Worm (Caenorhabditis elegans) whole organism, L4/young adult: ENCODE data around the gene B0462.4.

Experiments
- dao-5 ChIP-seq: sonication (generic microtip); optimal IDR thresholded peaks from 2 replicates; lab custom pipeline; 2016; ENCODE audit warnings: missing genotype, missing genetic modification characterization, moderate library complexity, missing compliant biosample characterization
- him-1 ChIP-seq: sonication (generic microtip); optimal IDR thresholded peaks from 2 replicates; lab custom pipeline; 2016; ENCODE audit warnings: missing genotype, missing genetic modification reagents, missing genetic modification characterization, missing compliant biosample characterization

- no peak for TF ChIP-seq him-1 (tag; lab: Kevin White, UChicago)
- no peak for TF ChIP-seq dao-5
Observed at ce11 chrV:18290642-18291041, 40.3 kb downstream of the B0462.4 start, which contains the start of gene Y51A2A.4.
